Worm (Caenorhabditis elegans) whole organism, L1 larva: ENCODE results near the gene lgc-56.
A peak's percentile ranks its signal among the peaks of the same experiment; 100 is the strongest.

Experiments used
- C04F5.9 ChIP-seq: sonication (generic microtip); optimal IDR thresholded peaks from 2 replicates; lab custom pipeline; 2016; ENCODE audit warnings: missing genetic modification characterization, missing compliant biosample characterization
- C16A3.4 ChIP-seq: fragments of 150-350 bp; optimal IDR thresholded peaks from 2 replicates; lab custom pipeline; 2014; ENCODE audit warnings: missing biosample characterization, missing genetic modification characterization
- Y116A8C.19 ChIP-seq: sonication (generic microtip); optimal IDR thresholded peaks from 2 replicates; lab custom pipeline; 2016; ENCODE audit warnings: missing compliant biosample characterization, missing genetic modification characterization, borderline replicate concordance
- aly-2 ChIP-seq: fragments of 150-350 bp; optimal IDR thresholded peaks from 2 replicates; lab custom pipeline; 2014; ENCODE audit warnings: missing biosample characterization, missing genetic modification characterization
- ama-1 ChIP-seq: fragments of 150-350 bp; optimal IDR thresholded peaks from 2 replicates; lab custom pipeline; 2014
- blmp-1 ChIP-seq: fragments of 150-350 bp; optimal IDR thresholded peaks from 2 replicates; lab custom pipeline; 2014; ENCODE audit warnings: missing biosample characterization, missing genetic modification characterization
- ceh-82 ChIP-seq, 3 experiments: fragments of 150-350 bp in 1 of 3; sonication (generic microtip) in 2 of 3; optimal IDR thresholded peaks; 2 replicates each; lab custom pipeline; 2014 to 2017; ENCODE audit warnings: missing biosample characterization in 3 of 3, missing genetic modification characterization in 3 of 3
- ceh-90 ChIP-seq: sonication (generic microtip); optimal IDR thresholded peaks from 2 replicates; lab custom pipeline; 2016; ENCODE audit warnings: missing genetic modification characterization, missing compliant biosample characterization
- dsc-1 ChIP-seq: sonication (generic microtip); optimal IDR thresholded peaks from 2 replicates; lab custom pipeline; 2016; ENCODE audit warnings: mild to moderate bottlenecking, missing genetic modification characterization, missing compliant biosample characterization
- efl-1 ChIP-seq, 4 experiments: fragments of 150-350 bp; optimal IDR thresholded peaks in 3 of 4; peaks in 1 of 4; 1 replicate in 1 of 4; 2 replicates in 3 of 4; lab custom pipeline; 2014; ENCODE audit warnings: missing biosample characterization in 2 of 4, missing genetic modification characterization in 2 of 4, missing genetic modification reagents in 2 of 4
- egl-13 ChIP-seq: sonication (generic microtip); optimal IDR thresholded peaks from 2 replicates; lab custom pipeline; 2016; ENCODE audit warnings: missing genotype, missing genetic modification reagents, missing genetic modification characterization, missing compliant biosample characterization
- egl-27 ChIP-seq, 2 experiments: fragments of 150-350 bp in 1 of 2; sonication (generic microtip); optimal IDR thresholded peaks; 3 replicates each; lab custom pipeline; 2017 to 2018; ENCODE audit warnings: missing biosample characterization in 2 of 2, missing genetic modification characterization in 2 of 2, missing genetic modification reagents in 2 of 2
- elt-2 ChIP-seq: sonication (generic microtip); optimal IDR thresholded peaks from 2 replicates; lab custom pipeline; 2016; ENCODE audit warnings: missing genetic modification characterization, mild to moderate bottlenecking, inconsistent platforms, missing compliant biosample characterization, missing genetic modification reagents
- elt-3 ChIP-seq, 6 experiments: fragments of 150-350 bp in 1 of 6; sonication (generic microtip); optimal IDR thresholded peaks; 2 replicates each; lab custom pipeline; 2017 to 2018; ENCODE audit warnings: missing biosample characterization in 6 of 6, missing genetic modification characterization in 6 of 6, inconsistent platforms in 1 of 6
- fkh-4 ChIP-seq: sonication (generic microtip); optimal IDR thresholded peaks from 2 replicates; lab custom pipeline; 2016; ENCODE audit warnings: missing compliant biosample characterization, missing genetic modification characterization, borderline replicate concordance
- fkh-8 ChIP-seq: sonication (generic microtip); optimal IDR thresholded peaks from 2 replicates; lab custom pipeline; 2016; ENCODE audit warnings: mild to moderate bottlenecking, missing genetic modification characterization, missing compliant biosample characterization
- fos-1 ChIP-seq: fragments of 150-350 bp; optimal IDR thresholded peaks from 2 replicates; lab custom pipeline; 2014; ENCODE audit warnings: missing biosample characterization, missing genetic modification characterization
- grh-1 ChIP-seq: fragments of 200-800 bp; sonication (Bioruptor generic); IDR thresholded peaks from 2 replicates; pipeline ENCODE4 v1.3.6; 2022; ENCODE audit warnings: missing genetic modification reagents, missing genetic modification characterization, missing compliant biosample characterization
- hlh-17 ChIP-seq: fragments of 200-800 bp; sonication (Bioruptor generic); optimal IDR thresholded peaks from 2 replicates; lab custom pipeline; 2018; ENCODE audit warnings: missing genetic modification characterization, mild to moderate bottlenecking, missing compliant biosample characterization, moderate library complexity, borderline replicate concordance
- irx-1 ChIP-seq: sonication (generic microtip); optimal IDR thresholded peaks from 2 replicates; lab custom pipeline; 2016; ENCODE audit warnings: missing genetic modification characterization, missing compliant biosample characterization
- isw-1 ChIP-seq: fragments of 200-800 bp; sonication (Bioruptor generic); IDR thresholded peaks from 2 replicates; pipeline ENCODE4 v1.3.6; 2022; ENCODE audit warnings: missing genetic modification characterization, missing compliant biosample characterization
- jun-1 ChIP-seq: fragments of 150-350 bp; optimal IDR thresholded peaks from 2 replicates; lab custom pipeline; 2014; ENCODE audit warnings: missing biosample characterization, missing genetic modification reagents, missing genetic modification characterization
- lin-15B ChIP-seq: fragments of 150-350 bp; sonication (generic microtip); optimal IDR thresholded peaks from 3 replicates; lab custom pipeline; 2014; ENCODE audit warnings: missing biosample characterization, missing genetic modification characterization
- lin-39 ChIP-seq: fragments of 150-350 bp; optimal IDR thresholded peaks from 2 replicates; lab custom pipeline; 2014; ENCODE audit warnings: missing biosample characterization, missing genetic modification reagents, missing genetic modification characterization
- mdl-1 ChIP-seq, 2 experiments: fragments of 150-350 bp; optimal IDR thresholded peaks; 2 replicates each; lab custom pipeline; 2014 to 2017; ENCODE audit warnings: missing biosample characterization in 2 of 2, missing genetic modification characterization in 2 of 2, inconsistent platforms in 1 of 2
- nhr-12 ChIP-seq: sonication (generic microtip); optimal IDR thresholded peaks from 2 replicates; lab custom pipeline; 2017; ENCODE audit warnings: missing biosample characterization, missing genetic modification characterization
- nhr-19 ChIP-seq: fragments of 200-800 bp; sonication (Bioruptor generic); conservative IDR thresholded peaks from 2 replicates; pipeline ENCODE4 v1.3.6; 2022; ENCODE audit warnings: missing genetic modification characterization, missing compliant biosample characterization
- nhr-237 ChIP-seq: fragments of 150-350 bp; optimal IDR thresholded peaks from 2 replicates; lab custom pipeline; 2014; ENCODE audit warnings: missing biosample characterization, missing genetic modification characterization
- nhr-71 ChIP-seq: sonication (generic microtip); optimal IDR thresholded peaks from 2 replicates; lab custom pipeline; 2016; ENCODE audit warnings: mild to moderate bottlenecking, missing genetic modification characterization, moderate library complexity, missing compliant biosample characterization
- nhr-76 ChIP-seq: sonication (generic microtip); optimal IDR thresholded peaks from 2 replicates; lab custom pipeline; 2017; ENCODE audit warnings: missing biosample characterization, missing genetic modification characterization
- nhr-77 ChIP-seq: fragments of 150-350 bp; optimal IDR thresholded peaks from 2 replicates; lab custom pipeline; 2014; ENCODE audit warnings: missing biosample characterization, missing genetic modification characterization
- nhr-84 ChIP-seq: sonication (generic microtip); optimal IDR thresholded peaks from 2 replicates; lab custom pipeline; 2017; ENCODE audit warnings: missing biosample characterization, missing genetic modification characterization
- pax-3 ChIP-seq: fragments of 200-800 bp; sonication (Bioruptor generic); optimal IDR thresholded peaks from 2 replicates; lab custom pipeline; 2018; ENCODE audit warnings: mild to moderate bottlenecking, missing genetic modification characterization, moderate library complexity, missing compliant biosample characterization
- pqm-1 ChIP-seq: sonication (generic microtip); optimal IDR thresholded peaks from 3 replicates; lab custom pipeline; 2017; ENCODE audit warnings: missing biosample characterization, missing genetic modification characterization
- rnt-1 ChIP-seq: sonication (generic microtip); optimal IDR thresholded peaks from 2 replicates; lab custom pipeline; 2016; ENCODE audit warnings: mild to moderate bottlenecking, missing genetic modification characterization, moderate library complexity, missing compliant biosample characterization
- sox-4 ChIP-seq: sonication (generic microtip); optimal IDR thresholded peaks from 2 replicates; lab custom pipeline; 2016; ENCODE audit warnings: missing genetic modification characterization, missing compliant biosample characterization
- sup-37 ChIP-seq: fragments of 200-800 bp; sonication (Bioruptor generic); optimal IDR thresholded peaks from 2 replicates; lab custom pipeline; 2018; ENCODE audit warnings: mild to moderate bottlenecking, missing genetic modification characterization, missing compliant biosample characterization
- swsn-7 ChIP-seq: sonication (generic microtip); optimal IDR thresholded peaks from 2 replicates; lab custom pipeline; 2016; ENCODE audit warnings: missing genetic modification characterization, missing compliant biosample characterization
- tbx-2 ChIP-seq: sonication (generic microtip); optimal IDR thresholded peaks from 2 replicates; lab custom pipeline; 2016; ENCODE audit warnings: missing genetic modification characterization, missing compliant biosample characterization
- unc-130 ChIP-seq: fragments of 150-350 bp; optimal IDR thresholded peaks from 2 replicates; lab custom pipeline; 2017; ENCODE audit warnings: missing biosample characterization, missing genetic modification characterization, inconsistent platforms
- unc-30 ChIP-seq: sonication (generic microtip); optimal IDR thresholded peaks from 2 replicates; lab custom pipeline; 2017; ENCODE audit warnings: missing biosample characterization, missing genetic modification characterization
- unc-62 ChIP-seq: fragments of 150-350 bp; optimal IDR thresholded peaks from 2 replicates; lab custom pipeline; 2014; ENCODE audit warnings: missing biosample characterization, missing genetic modification reagents, missing genetic modification characterization
- zag-1 ChIP-seq: fragments of 150-350 bp; optimal IDR thresholded peaks from 2 replicates; lab custom pipeline; 2014; ENCODE audit warnings: missing biosample characterization, missing genetic modification characterization
- ztf-4 ChIP-seq: fragments of 150-350 bp; optimal IDR thresholded peaks from 2 replicates; lab custom pipeline; 2014; ENCODE audit warnings: missing biosample characterization, missing genetic modification characterization

lgc-56 gene

ce11 chrII:5081124-5081913 is 48.9 kb upstream of the lgc-56 start, which contains the start of gene dsh-2 (continued):
- TF ChIP-seq Y116A8C.19 (no peak), isw-1 (GFP tag; lab: Robert Waterston, UW) (no peak), sup-37 (GFP tag; lab: Kevin White, UChicago) (no peak), efl-1 (optimal IDR thresholded peaks at IDR 0.05; lab: Kevin White, UChicago) (peak; percentile 72 to 82), efl-1 (GFP tag; optimal IDR thresholded peaks at IDR 0.05 in 1 of 2; lab: Kevin White, UChicago) (peak; percentile 82 to 98), ztf-4 (tag; lab: Kevin White, UChicago) (peak; percentile 21), tbx-2 (tag; lab: Kevin White, UChicago) (peak; percentile 43), pax-3 (tag; lab: Kevin White, UChicago) (no peak), nhr-237 (no peak), nhr-19 (GFP tag; lab: Robert Waterston, UW) (peak; percentile 30), unc-30 (no peak), nhr-71 (peak; percentile 62), grh-1 (GFP tag; lab: Robert Waterston, UW) (peak; percentile 35; the same call in 1 of the 2 replicates), nhr-76 (tag; lab: Kevin White, UChicago) (no peak), hlh-17 (no peak), elt-2 (tag; lab: Kevin White, UChicago) (peak; percentile 84), mdl-1 (tag; optimal IDR thresholded peaks at IDR 0.05; lab: Kevin White, UChicago) (peak in 1 of 2 experiments; percentile 62), jun-1 (tag; lab: Kevin White, UChicago) (no peak), ama-1 (lab: Kevin White, UChicago) (no peak), fos-1 (tag; lab: Kevin White, UChicago) (no peak), fkh-4 (tag; lab: Kevin White, UChicago) (no peak), zag-1 (tag; lab: Kevin White, UChicago) (no peak), unc-130 (tag; lab: Kevin White, UChicago) (peak; percentile 46), rnt-1 (tag; lab: Kevin White, UChicago) (peak; percentile 45), nhr-77 (peak; percentile 32), unc-62 (GFP tag; lab: Kevin White, UChicago) (no peak), blmp-1 (tag; lab: Kevin White, UChicago) (peak; percentile 69), nhr-12 (tag; lab: Kevin White, UChicago) (no peak), fkh-8 (tag; lab: Kevin White, UChicago) (no peak), ceh-82 (tag; optimal IDR thresholded peaks at IDR 0.05; lab: Kevin White, UChicago) (peak in 1 of 3 experiments; percentile 15), sox-4 (no peak), nhr-84 (tag; lab: Kevin White, UChicago) (no peak), C16A3.4 (tag; lab: Kevin White, UChicago) (peak; percentile 52), aly-2 (tag; lab: Kevin White, UChicago) (peak; percentile 32), ceh-90 (peak; percentile 10), lin-39 (tag; lab: Kevin White, UChicago) (no peak), elt-3 (tag; optimal IDR thresholded peaks at IDR 0.05; lab: Kevin White, UChicago) (peak in 3 of 6 experiments; percentile 36 to 51 (median 41)), lin-15B (tag; lab: Kevin White, UChicago) (peak; percentile 13), C04F5.9 (tag; lab: Kevin White, UChicago) (no peak), irx-1 (tag; lab: Kevin White, UChicago) (no peak), dsc-1 (no peak), egl-13 (tag; lab: Kevin White, UChicago) (no peak), pqm-1 (tag; lab: Kevin White, UChicago) (no peak), egl-27 (tag; optimal IDR thresholded peaks at IDR 0.05; lab: Kevin White, UChicago) (no peak), swsn-7 (peak; percentile 40)
